Worm (Caenorhabditis elegans): Measurements from ENCODE around the gene Y56A3A.31.
"Not testable (repeated sequence)": the region's sequence is repeated elsewhere in the genome, so short reads cannot be mapped to it uniquely, and the experiment has no call there.

Y56A3A.31 gene

DNA sequence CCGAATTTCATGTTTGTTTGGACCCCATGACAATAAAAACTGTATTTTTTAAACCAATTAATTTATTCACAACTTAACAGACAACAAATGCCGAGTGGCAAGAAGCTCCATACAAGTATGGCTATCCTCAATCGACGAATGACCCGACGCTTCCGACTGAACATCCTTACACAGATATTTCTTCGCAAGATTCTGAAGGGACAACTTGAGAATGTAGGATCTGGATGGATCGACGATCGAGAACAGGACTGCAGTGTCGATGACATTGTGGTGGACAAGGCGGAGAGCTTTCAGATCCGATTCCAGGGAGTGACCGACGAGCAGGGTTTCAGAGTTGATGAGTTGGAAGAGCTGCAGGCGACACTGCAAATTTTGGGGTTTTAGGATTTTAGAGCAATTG lies 25.3 kb downstream of the Y56A3A.31 start:
- peak; percentile 64 for TF ChIP-seq him-1 (tag; optimal IDR thresholded peaks at IDR 0.05)
- no peak for TF ChIP-seq hsf-1 (GFP tag; IDR thresholded peaks at IDR 0.05)
- TF ChIP-seq Y56A3A.18 (GFP tag; IDR thresholded peaks at IDR 0.05) = no peak

- peak; percentile 96 for TF ChIP-seq hsf-1 (GFP tag; IDR thresholded peaks at IDR 0.05)
- 0 out of 2 replicates have a peak, but pooled peaks have one; percentile 21 for TF ChIP-seq madf-6 (GFP tag; IDR thresholded peaks at IDR 0.05)
- peak; percentile 20; the same call in 1 of the 2 replicates for TF ChIP-seq dox-1 (GFP tag; IDR thresholded peaks at IDR 0.05)
- TF ChIP-seq rpc-1 (optimal IDR thresholded peaks at IDR 0.05) = peak; percentile 43
- not testable (repeated sequence) for TF ChIP-seq rpc-1 (tag; optimal IDR thresholded peaks at IDR 0.05)
Observed at ce11 chrIII:12001461-12001860, 27.2 kb downstream of the Y56A3A.31 start.

DNA sequence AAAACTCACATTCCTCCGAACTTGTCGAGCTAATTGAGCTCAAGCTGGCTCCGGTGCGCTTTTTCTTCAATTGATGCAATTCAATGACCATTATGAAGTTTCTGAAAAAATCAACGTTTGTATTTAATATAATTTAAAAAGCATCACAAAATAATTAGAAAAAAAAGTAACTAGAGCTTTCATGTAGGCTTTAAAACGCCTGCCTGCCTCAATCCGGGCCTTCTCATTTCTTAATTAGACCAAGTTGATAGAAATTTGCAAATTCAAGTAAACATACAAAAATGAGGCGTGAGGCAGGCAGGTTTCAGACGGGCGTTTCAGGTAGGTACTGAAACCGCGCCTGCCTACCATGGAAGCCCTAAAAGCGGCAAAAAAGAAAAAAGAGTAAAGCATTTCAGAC lies 28.6 kb downstream of the Y56A3A.31 start, which contains the start of gene Y56A3A.33:
TSS of gene Y56A3A.33 (minus strand) at position 101 of the 400 bp plus-strand sequence.
- TF ChIP-seq rcor-1 (GFP tag; IDR thresholded peaks at IDR 0.05) (no peak), F33H1.4 (GFP tag; IDR thresholded peaks at IDR 0.05) (no peak), lin-54 (GFP tag; optimal IDR thresholded peaks at IDR 0.05) (no peak), pha-4 (tag; optimal IDR thresholded peaks at IDR 0.05) (no peak), madf-3 (GFP tag; IDR thresholded peaks at IDR 0.05) (no peak), xnd-1 (tag; optimal IDR thresholded peaks at IDR 0.05) (no peak), cebp-1 (GFP tag; IDR thresholded peaks at IDR 0.05) (no peak), cebp-1 (tag; optimal IDR thresholded peaks at IDR 0.05) (no peak), nhr-80 (tag; optimal IDR thresholded peaks at IDR 0.05) (no peak), ceh-79 (tag; optimal IDR thresholded peaks at IDR 0.05) (no peak), D2030.7 (GFP tag; IDR thresholded peaks at IDR 0.05) (no peak), T07F8.4 (tag; optimal IDR thresholded peaks at IDR 0.05) (no peak)

DNA sequence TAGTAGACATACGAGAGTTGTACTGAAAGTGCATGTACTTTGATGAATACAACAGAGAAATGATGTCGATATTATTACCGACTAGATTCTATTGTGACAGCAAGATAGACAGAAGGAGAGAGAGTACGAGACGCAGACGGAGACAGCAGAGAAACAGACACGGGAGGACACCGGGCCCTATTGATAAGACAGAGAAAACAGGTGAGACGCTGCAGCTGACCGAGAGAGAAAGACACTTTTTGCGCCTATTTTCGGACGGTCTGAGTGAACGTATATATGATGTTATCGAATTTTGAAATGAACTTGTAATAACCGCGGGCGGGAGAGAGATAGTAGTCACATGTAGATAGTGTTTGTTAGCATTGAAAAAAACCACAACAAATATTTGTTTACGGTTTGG lies 29.0 kb downstream of the Y56A3A.31 start:
- TF ChIP-seq Y95B8A.8 (GFP tag; IDR thresholded peaks at IDR 0.05) (no peak), egrh-3 (GFP tag; IDR thresholded peaks at IDR 0.05) (0 out of 2 replicates have a peak, but pooled peaks have one; percentile 37), nhr-27 (tag; optimal IDR thresholded peaks at IDR 0.05) (no peak), atf-7 (tag; optimal IDR thresholded peaks at IDR 0.05) (peak; percentile 52), hmg-1.2 (GFP tag; IDR thresholded peaks at IDR 0.05) (peak; percentile 47; the same call in 1 of the 2 replicates), fkh-3 (tag; optimal IDR thresholded peaks at IDR 0.05) (no peak), somi-1 (GFP tag; optimal IDR thresholded peaks at IDR 0.05) (no peak), die-1 (tag; optimal IDR thresholded peaks at IDR 0.05) (no peak), lsl-1 (GFP tag; optimal IDR thresholded peaks at IDR 0.05) (no peak), bed-2 (GFP tag; IDR thresholded peaks at IDR 0.05) (no peak), B0019.2 (GFP tag; conservative IDR thresholded peaks at IDR 0.05) (no peak), mxl-1 (tag; optimal IDR thresholded peaks at IDR 0.05) (no peak), zfh-2 (GFP tag; conservative IDR thresholded peaks at IDR 0.05) (peak; percentile 68), zim-3 (tag; optimal IDR thresholded peaks at IDR 0.05) (no peak), egl-18 (GFP tag; IDR thresholded peaks at IDR 0.05) (no peak), dpff-1 (tag; optimal IDR thresholded peaks at IDR 0.05) (no peak), K11D2.4 (GFP tag; IDR thresholded peaks at IDR 0.05) (no peak), unc-62 (GFP tag; optimal IDR thresholded peaks at IDR 0.05) (peak; percentile 42), snpc-4 (GFP tag; optimal IDR thresholded peaks at IDR 0.05) (no peak), snpc-4 (tag; optimal IDR thresholded peaks at IDR 0.05) (no peak), nhr-90 (tag; optimal IDR thresholded peaks at IDR 0.05) (no peak), madf-8 (GFP tag; conservative IDR thresholded peaks at IDR 0.05) (no peak), madf-3 (GFP tag; IDR thresholded peaks at IDR 0.05) (no peak), snpc-3.4 (tag; optimal IDR thresholded peaks at IDR 0.05) (no peak), aptf-3 (GFP tag; IDR thresholded peaks at IDR 0.05) (no peak), attf-3 (GFP tag; conservative IDR thresholded peaks at IDR 0.05) (no peak), B0336.3 (GFP tag; IDR thresholded peaks at IDR 0.05) (peak; percentile 83; the same call in 1 of the 2 replicates), cebp-1 (GFP tag; IDR thresholded peaks at IDR 0.05) (no peak), cebp-1 (tag; optimal IDR thresholded peaks at IDR 0.05) (peak; percentile 79), ceh-27 (GFP tag; optimal IDR thresholded peaks at IDR 0.05) (no peak)
